Worm (Caenorhabditis elegans): ENCODE data around the gene rps-21.

Gene rps-21

DNA sequence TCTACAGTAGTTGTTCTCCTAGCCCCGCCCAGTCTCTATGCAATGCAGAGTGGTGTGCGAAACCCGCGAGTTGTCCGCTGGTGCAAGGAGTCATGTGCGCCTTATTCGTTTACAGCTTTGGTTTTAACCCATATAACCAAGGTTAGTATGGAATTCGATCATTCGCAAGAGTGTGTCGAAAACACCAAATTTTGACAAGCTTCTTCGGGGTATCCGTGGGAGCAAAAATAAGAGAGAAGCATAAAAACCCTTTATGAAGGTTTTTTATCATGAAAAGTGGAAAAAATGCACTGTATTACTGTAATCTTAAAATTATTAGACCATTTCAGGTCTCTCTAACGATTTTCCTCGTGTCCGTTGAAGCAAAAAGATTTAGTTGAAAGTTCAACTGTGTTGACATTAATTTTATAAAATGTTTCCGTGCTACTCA lies 47.2 kb downstream of the rps-21 start (continued):
- TF ChIP-seq unc-62 (GFP tag; optimal IDR thresholded peaks at IDR 0.05) (no peak), F13H6.1 (tag; optimal IDR thresholded peaks at IDR 0.05) (peak; percentile 4), lin-11 (tag; optimal IDR thresholded peaks at IDR 0.05) (no peak), ceh-82 (tag; optimal IDR thresholded peaks at IDR 0.05) (no peak), alr-1 (tag; optimal IDR thresholded peaks at IDR 0.05) (no peak), crh-2 (tag; optimal IDR thresholded peaks at IDR 0.05) (peak; percentile 34), unc-39 (tag; optimal IDR thresholded peaks at IDR 0.05) (no peak), nhr-11 (tag; optimal IDR thresholded peaks at IDR 0.05) (no peak), snpc-4 (tag; optimal IDR thresholded peaks at IDR 0.05) (peak; percentile 95), unc-55 (GFP tag; optimal IDR thresholded peaks at IDR 0.05) (no peak), lin-13 (GFP tag; optimal IDR thresholded peaks at IDR 0.05) (no peak), dmd-4 (tag; optimal IDR thresholded peaks at IDR 0.05) (no peak), gmeb-1 (tag; optimal IDR thresholded peaks at IDR 0.05) (peak; percentile 64), R02D3.7 (tag; optimal IDR thresholded peaks at IDR 0.05) (no peak), egl-27 (tag; optimal IDR thresholded peaks at IDR 0.05) (peak; percentile 25), ztf-4 (tag; optimal IDR thresholded peaks at IDR 0.05) (no peak), sem-4 (tag; optimal IDR thresholded peaks at IDR 0.05) (no peak), lin-39 (tag; optimal IDR thresholded peaks at IDR 0.05) (no peak), elt-3 (tag; optimal IDR thresholded peaks at IDR 0.05) (no peak), nhr-10 (tag; optimal IDR thresholded peaks at IDR 0.05) (no peak), aly-2 (tag; optimal IDR thresholded peaks at IDR 0.05) (no peak), fos-1 (tag; optimal IDR thresholded peaks at IDR 0.05) (no peak), ZK546.5 (tag; optimal IDR thresholded peaks at IDR 0.05) (no peak)

DNA sequence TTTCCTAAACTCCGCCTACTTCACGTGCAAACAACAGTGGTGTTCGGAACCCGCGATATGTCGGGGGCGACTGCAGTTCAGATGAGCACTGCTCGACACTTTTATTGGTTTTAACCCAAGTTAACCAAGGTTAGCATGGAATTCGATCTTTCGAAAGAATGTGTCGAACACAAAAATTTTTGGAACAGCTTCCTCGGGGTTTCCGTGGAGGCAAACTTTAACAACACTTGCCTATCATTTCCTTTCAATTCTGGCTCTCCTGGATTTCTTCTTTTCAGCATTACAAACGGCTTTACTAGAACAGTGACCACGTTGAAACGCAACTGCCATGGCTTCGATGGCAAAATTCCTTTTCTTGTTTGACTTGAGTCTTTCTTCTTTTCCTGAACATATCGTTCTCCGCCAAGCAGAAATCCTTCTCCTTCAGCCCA lies 48.1 kb downstream of the rps-21 start:
- peak; percentile 25 for TF ChIP-seq nhr-21 (tag; optimal IDR thresholded peaks at IDR 0.05)
- TF ChIP-seq lsy-2 (tag; optimal IDR thresholded peaks at IDR 0.05): peak; percentile 12 to 58
- no peak for TF ChIP-seq ztf-1 (GFP tag; conservative IDR thresholded peaks at IDR 0.05)
- peak; percentile 26 for TF ChIP-seq nhr-129 (tag; optimal IDR thresholded peaks at IDR 0.05)
- no peak for TF ChIP-seq ceh-16 (tag; optimal IDR thresholded peaks at IDR 0.05)
- no peak for TF ChIP-seq nhr-11 (tag; optimal IDR thresholded peaks at IDR 0.05)
- no peak for TF ChIP-seq skn-1 (tag; optimal IDR thresholded peaks at IDR 0.05)
- TF ChIP-seq snpc-4 (tag; optimal IDR thresholded peaks at IDR 0.05): peak; percentile 97
- no peak for TF ChIP-seq mab-5 (tag; optimal IDR thresholded peaks at IDR 0.05)
- TF ChIP-seq nhr-237 (tag; optimal IDR thresholded peaks at IDR 0.05): no peak
- TF ChIP-seq ama-1 (optimal IDR thresholded peaks at IDR 0.05): peak; percentile 91
- TF ChIP-seq lin-13 (GFP tag; optimal IDR thresholded peaks at IDR 0.05): no peak
- peak; percentile 38 for TF ChIP-seq nhr-10 (tag; optimal IDR thresholded peaks at IDR 0.05)
- TF ChIP-seq sma-3 (GFP tag; optimal IDR thresholded peaks at IDR 0.05): peak; percentile 31
- peak in 1 of 2 experiments; percentile 47 for TF ChIP-seq mdl-1 (tag; optimal IDR thresholded peaks at IDR 0.05)
- TF ChIP-seq egl-27 (tag; optimal IDR thresholded peaks at IDR 0.05): peak; percentile 70
- peak; percentile 39 for TF ChIP-seq F13H6.1 (tag; optimal IDR thresholded peaks at IDR 0.05)
- peak; percentile 72 for TF ChIP-seq gmeb-1 (tag; optimal IDR thresholded peaks at IDR 0.05)
- no peak for TF ChIP-seq nhr-23 (tag; optimal IDR thresholded peaks at IDR 0.05)
- TF ChIP-seq sma-9 (GFP tag; optimal IDR thresholded peaks at IDR 0.05): peak; percentile 77
- TF ChIP-seq sma-9 (tag; optimal IDR thresholded peaks at IDR 0.05): no peak
- no peak for TF ChIP-seq alr-1 (tag; optimal IDR thresholded peaks at IDR 0.05)
- TF ChIP-seq crh-2 (tag; optimal IDR thresholded peaks at IDR 0.05): peak; percentile 56
- peak; percentile 25 for TF ChIP-seq fos-1 (tag; optimal IDR thresholded peaks at IDR 0.05)

DNA sequence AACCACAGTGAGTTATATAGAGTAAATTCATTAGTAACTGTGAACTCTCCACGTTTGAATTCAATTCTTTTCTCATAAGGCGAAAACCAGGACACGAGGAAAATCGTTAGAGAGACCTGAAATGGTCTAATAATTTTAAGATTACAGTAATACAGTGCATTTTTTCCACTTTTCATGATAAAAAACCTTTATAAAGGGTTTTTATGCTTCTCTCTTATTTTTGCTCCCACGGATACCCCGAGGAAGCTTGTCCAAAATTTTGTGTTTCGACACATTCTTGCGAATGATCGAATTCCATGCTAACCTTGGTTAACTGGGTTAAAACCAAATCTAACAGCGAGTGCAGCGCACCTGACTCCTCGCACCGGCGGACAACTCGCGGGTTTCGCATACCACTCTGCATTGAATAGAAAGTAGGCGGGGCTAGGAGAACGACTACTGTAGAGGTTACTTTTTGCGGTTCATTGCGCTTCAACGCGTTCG lies 49.2 kb downstream of the rps-21 start:
- TF ChIP-seq fos-1 (tag; optimal IDR thresholded peaks at IDR 0.05) (peak; percentile 2), ceh-82 (tag; optimal IDR thresholded peaks at IDR 0.05) (no peak), lin-11 (tag; optimal IDR thresholded peaks at IDR 0.05) (no peak), ceh-16 (tag; optimal IDR thresholded peaks at IDR 0.05) (peak; percentile 17), F13H6.1 (tag; optimal IDR thresholded peaks at IDR 0.05) (peak; percentile 12), lin-13 (GFP tag; optimal IDR thresholded peaks at IDR 0.05) (peak; percentile 17), mdl-1 (tag; optimal IDR thresholded peaks at IDR 0.05) (no peak), nhr-21 (tag; optimal IDR thresholded peaks at IDR 0.05) (peak; percentile 29), nhr-23 (tag; optimal IDR thresholded peaks at IDR 0.05) (no peak), unc-62 (GFP tag; optimal IDR thresholded peaks at IDR 0.05) (no peak), ama-1 (optimal IDR thresholded peaks at IDR 0.05) (peak; percentile 78), crh-2 (tag; optimal IDR thresholded peaks at IDR 0.05) (peak; percentile 30), gmeb-1 (tag; optimal IDR thresholded peaks at IDR 0.05) (peak; percentile 21), snpc-4 (tag; optimal IDR thresholded peaks at IDR 0.05) (peak; percentile 96), sma-3 (GFP tag; optimal IDR thresholded peaks at IDR 0.05) (peak; percentile 73), sma-9 (GFP tag; optimal IDR thresholded peaks at IDR 0.05) (peak; percentile 35), sma-9 (tag; optimal IDR thresholded peaks at IDR 0.05) (no peak), skn-1 (tag; optimal IDR thresholded peaks at IDR 0.05) (no peak), zag-1 (tag; optimal IDR thresholded peaks at IDR 0.05) (no peak), nhr-10 (tag; optimal IDR thresholded peaks at IDR 0.05) (no peak), lsy-2 (tag; optimal IDR thresholded peaks at IDR 0.05) (peak in 1 of 2 experiments; percentile 53)

Measured in whole organism, L2 larva.